Worm (Caenorhabditis elegans) whole organism, L1 larva: ENCODE results near the gene srt-42.
"Not testable (repeated sequence)": the region's sequence is repeated elsewhere in the genome, so short reads cannot be mapped to it uniquely, and the experiment has no call there.

Source experiments
- C16A3.4 ChIP-seq: fragments of 150-350 bp; optimal IDR thresholded peaks from 2 replicates; lab custom pipeline; 2014; ENCODE audit warnings: missing biosample characterization, missing genetic modification characterization
- alr-1 ChIP-seq: fragments of 200-800 bp; sonication (Bioruptor generic); optimal IDR thresholded peaks from 2 replicates; lab custom pipeline; 2018; ENCODE audit warnings: borderline replicate concordance, mild to moderate bottlenecking, missing genetic modification characterization, missing compliant biosample characterization
- blmp-1 ChIP-seq: fragments of 150-350 bp; optimal IDR thresholded peaks from 2 replicates; lab custom pipeline; 2014; ENCODE audit warnings: missing biosample characterization, missing genetic modification characterization
- ceh-8 ChIP-seq: fragments of 200-800 bp; sonication (Bioruptor generic); optimal IDR thresholded peaks from 2 replicates; lab custom pipeline; 2018; ENCODE audit warnings: mild to moderate bottlenecking, missing genetic modification characterization, moderate library complexity, missing compliant biosample characterization
- ceh-82 ChIP-seq, 3 experiments: fragments of 150-350 bp in 1 of 3; sonication (generic microtip) in 2 of 3; optimal IDR thresholded peaks; 2 replicates each; lab custom pipeline; 2014 to 2017; ENCODE audit warnings: missing biosample characterization in 3 of 3, missing genetic modification characterization in 3 of 3
- ceh-88 ChIP-seq: fragments of 200-800 bp; sonication (Bioruptor generic); IDR thresholded peaks from 2 replicates; pipeline ENCODE4 v1.3.6; 2022; ENCODE audit warnings: missing genetic modification characterization, missing compliant biosample characterization
- dpl-1 ChIP-seq, 3 experiments: fragments of 150-350 bp in 2 of 3; sonication (generic microtip) in 1 of 3; optimal IDR thresholded peaks; 2 replicates each; lab custom pipeline; 2014 to 2017; ENCODE audit warnings: missing biosample characterization in 3 of 3, missing genetic modification characterization in 3 of 3, missing genetic modification reagents in 3 of 3
- efl-1 ChIP-seq, 4 experiments: fragments of 150-350 bp; optimal IDR thresholded peaks in 3 of 4; peaks in 1 of 4; 1 replicate in 1 of 4; 2 replicates in 3 of 4; lab custom pipeline; 2014; ENCODE audit warnings: missing biosample characterization in 2 of 4, missing genetic modification characterization in 2 of 4, missing genetic modification reagents in 2 of 4
- efl-3 ChIP-seq: fragments of 200-800 bp; sonication (Bioruptor generic); optimal IDR thresholded peaks from 2 replicates; lab custom pipeline; 2018; ENCODE audit warnings: mild to moderate bottlenecking, missing genetic modification characterization, missing compliant biosample characterization
- egl-13 ChIP-seq: sonication (generic microtip); optimal IDR thresholded peaks from 2 replicates; lab custom pipeline; 2016; ENCODE audit warnings: missing genotype, missing genetic modification reagents, missing genetic modification characterization, missing compliant biosample characterization
- egl-27 ChIP-seq, 2 experiments: fragments of 150-350 bp in 1 of 2; sonication (generic microtip); optimal IDR thresholded peaks; 3 replicates each; lab custom pipeline; 2017 to 2018; ENCODE audit warnings: missing biosample characterization in 2 of 2, missing genetic modification characterization in 2 of 2, missing genetic modification reagents in 2 of 2
- elt-3 ChIP-seq, 6 experiments: fragments of 150-350 bp in 1 of 6; sonication (generic microtip); optimal IDR thresholded peaks; 2 replicates each; lab custom pipeline; 2017 to 2018; ENCODE audit warnings: missing biosample characterization in 6 of 6, missing genetic modification characterization in 6 of 6, inconsistent platforms in 1 of 6
- fos-1 ChIP-seq: fragments of 150-350 bp; optimal IDR thresholded peaks from 2 replicates; lab custom pipeline; 2014; ENCODE audit warnings: missing biosample characterization, missing genetic modification characterization
- hlh-17 ChIP-seq: fragments of 200-800 bp; sonication (Bioruptor generic); optimal IDR thresholded peaks from 2 replicates; lab custom pipeline; 2018; ENCODE audit warnings: missing genetic modification characterization, mild to moderate bottlenecking, missing compliant biosample characterization, moderate library complexity, borderline replicate concordance
- irx-1 ChIP-seq: sonication (generic microtip); optimal IDR thresholded peaks from 2 replicates; lab custom pipeline; 2016; ENCODE audit warnings: missing genetic modification characterization, missing compliant biosample characterization
- lin-13 ChIP-seq: fragments of 150-350 bp; optimal IDR thresholded peaks from 2 replicates; lab custom pipeline; 2014; ENCODE audit warnings: missing biosample characterization, missing genetic modification reagents, missing genetic modification characterization
- lin-35 ChIP-seq, 2 experiments: fragments of 150-350 bp; optimal IDR thresholded peaks; 2 replicates each; lab custom pipeline; 2014; ENCODE audit warnings: missing biosample characterization in 2 of 2, missing genetic modification characterization in 2 of 2, missing genetic modification reagents in 2 of 2
- lin-39 ChIP-seq: fragments of 150-350 bp; optimal IDR thresholded peaks from 2 replicates; lab custom pipeline; 2014; ENCODE audit warnings: missing biosample characterization, missing genetic modification reagents, missing genetic modification characterization
- mep-1 ChIP-seq: fragments of 150-350 bp; optimal IDR thresholded peaks from 2 replicates; lab custom pipeline; 2014; ENCODE audit warnings: missing biosample characterization, missing genetic modification characterization
- nhr-11 ChIP-seq: fragments of 150-350 bp; optimal IDR thresholded peaks from 2 replicates; lab custom pipeline; 2014; ENCODE audit warnings: missing biosample characterization, missing genetic modification characterization
- nhr-12 ChIP-seq: sonication (generic microtip); optimal IDR thresholded peaks from 2 replicates; lab custom pipeline; 2017; ENCODE audit warnings: missing biosample characterization, missing genetic modification characterization
- nhr-20 ChIP-seq: sonication (generic microtip); optimal IDR thresholded peaks from 2 replicates; lab custom pipeline; 2016; ENCODE audit warnings: mild to moderate bottlenecking, missing genetic modification characterization, missing compliant biosample characterization
- nhr-71 ChIP-seq: sonication (generic microtip); optimal IDR thresholded peaks from 2 replicates; lab custom pipeline; 2016; ENCODE audit warnings: mild to moderate bottlenecking, missing genetic modification characterization, moderate library complexity, missing compliant biosample characterization
- nhr-84 ChIP-seq: sonication (generic microtip); optimal IDR thresholded peaks from 2 replicates; lab custom pipeline; 2017; ENCODE audit warnings: missing biosample characterization, missing genetic modification characterization
- nhr-85 ChIP-seq: sonication (generic microtip); peaks from one replicate; lab custom pipeline; 2016; ENCODE audit warnings: missing genetic modification characterization, inconsistent platforms, missing compliant biosample characterization
- nhr-90 ChIP-seq: sonication (generic microtip); optimal IDR thresholded peaks from 2 replicates; lab custom pipeline; 2016; ENCODE audit warnings: mild to moderate bottlenecking, missing genetic modification characterization, missing compliant biosample characterization; ENCODE audit not compliant: poor library complexity
- pag-3 ChIP-seq: sonication (generic microtip); optimal IDR thresholded peaks from 2 replicates; lab custom pipeline; 2017; ENCODE audit warnings: missing genetic modification characterization, mild to moderate bottlenecking, missing compliant biosample characterization, antibody characterized with exemption, borderline replicate concordance; ENCODE audit not compliant: insufficient read depth
- pax-3 ChIP-seq: fragments of 200-800 bp; sonication (Bioruptor generic); optimal IDR thresholded peaks from 2 replicates; lab custom pipeline; 2018; ENCODE audit warnings: mild to moderate bottlenecking, missing genetic modification characterization, moderate library complexity, missing compliant biosample characterization
- rnt-1 ChIP-seq: sonication (generic microtip); optimal IDR thresholded peaks from 2 replicates; lab custom pipeline; 2016; ENCODE audit warnings: mild to moderate bottlenecking, missing genetic modification characterization, moderate library complexity, missing compliant biosample characterization
- snpc-4 ChIP-seq: fragments of 150-350 bp; optimal IDR thresholded peaks from 2 replicates; lab custom pipeline; 2014; ENCODE audit warnings: missing biosample characterization, missing genetic modification characterization
- snu-23 ChIP-seq: sonication (generic microtip); optimal IDR thresholded peaks from 2 replicates; lab custom pipeline; 2016; ENCODE audit warnings: missing genetic modification characterization, missing compliant biosample characterization
- sox-4 ChIP-seq: sonication (generic microtip); optimal IDR thresholded peaks from 2 replicates; lab custom pipeline; 2016; ENCODE audit warnings: missing genetic modification characterization, missing compliant biosample characterization
- sup-37 ChIP-seq: fragments of 200-800 bp; sonication (Bioruptor generic); optimal IDR thresholded peaks from 2 replicates; lab custom pipeline; 2018; ENCODE audit warnings: mild to moderate bottlenecking, missing genetic modification characterization, missing compliant biosample characterization
- swsn-7 ChIP-seq: sonication (generic microtip); optimal IDR thresholded peaks from 2 replicates; lab custom pipeline; 2016; ENCODE audit warnings: missing genetic modification characterization, missing compliant biosample characterization
- tbx-2 ChIP-seq: sonication (generic microtip); optimal IDR thresholded peaks from 2 replicates; lab custom pipeline; 2016; ENCODE audit warnings: missing genetic modification characterization, missing compliant biosample characterization
- unc-62 ChIP-seq: fragments of 150-350 bp; optimal IDR thresholded peaks from 2 replicates; lab custom pipeline; 2014; ENCODE audit warnings: missing biosample characterization, missing genetic modification reagents, missing genetic modification characterization
- unc-86 ChIP-seq: sonication (generic microtip); optimal IDR thresholded peaks from 2 replicates; lab custom pipeline; 2016; ENCODE audit warnings: missing genetic modification characterization, missing compliant biosample characterization
- xbp-1 ChIP-seq: sonication (generic microtip); optimal IDR thresholded peaks from 2 replicates; lab custom pipeline; 2016; ENCODE audit warnings: missing genetic modification characterization, missing compliant biosample characterization
- zip-4 ChIP-seq: fragments of 200-800 bp; sonication (Bioruptor generic); optimal IDR thresholded peaks from 2 replicates; lab custom pipeline; 2018; ENCODE audit warnings: mild to moderate bottlenecking, missing genetic modification characterization, moderate library complexity, missing compliant biosample characterization
- ztf-11 ChIP-seq, 2 experiments: sonication (generic microtip); optimal IDR thresholded peaks; 2 replicates each; lab custom pipeline; 2016 to 2017; ENCODE audit warnings: missing genetic modification characterization in 2 of 2, missing biosample characterization in 1 of 2, missing compliant biosample characterization in 1 of 2
- ztf-4 ChIP-seq: fragments of 150-350 bp; optimal IDR thresholded peaks from 2 replicates; lab custom pipeline; 2014; ENCODE audit warnings: missing biosample characterization, missing genetic modification characterization

srt-42 gene

ce11 chrV:1811035-1811434 is 3.8 kb downstream of the srt-42 start, which contains the start of gene Y46H3A.4:
TSS of gene Y46H3A.4 (minus strand) at chrV:1811135.
- TF ChIP-seq hlh-17 (GFP tag; lab: Kevin White, UChicago) (no peak), sup-37 (GFP tag; lab: Kevin White, UChicago) (no peak), pag-3 (tag; lab: Kevin White, UChicago) (no peak), mep-1 (tag; lab: Kevin White, UChicago) (no peak), snu-23 (GFP tag; lab: Kevin White, UChicago) (no peak), zip-4 (no peak), ceh-88 (GFP tag; lab: Robert Waterston, UW) (no peak), unc-86 (tag; lab: Kevin White, UChicago) (no peak), ztf-11 (tag; optimal IDR thresholded peaks at IDR 0.05; lab: Kevin White, UChicago) (no peak)

- TF ChIP-seq ztf-4 (tag; lab: Kevin White, UChicago); dpl-1 (GFP tag; optimal IDR thresholded peaks at IDR 0.05; lab: Kevin White, UChicago); blmp-1 (tag; lab: Kevin White, UChicago): not testable (repeated sequence)
Measured at ce11 chrV:1814784-1815183, 7.5 kb downstream of the srt-42 start, which contains the start of gene Y46H3A.5. TSS of gene Y46H3A.5 (minus strand) at chrV:1814884.

ce11 chrV:1820016-1820415 is 12.8 kb downstream of the srt-42 start:
- no peak for TF ChIP-seq rnt-1 (tag; lab: Kevin White, UChicago)
- TF ChIP-seq elt-3 (tag; optimal IDR thresholded peaks at IDR 0.05; lab: Kevin White, UChicago), result no peak
- no peak for TF ChIP-seq ceh-82 (tag; optimal IDR thresholded peaks at IDR 0.05; lab: Kevin White, UChicago)
- TF ChIP-seq unc-62 (GFP tag; lab: Kevin White, UChicago), result no peak

DNA sequence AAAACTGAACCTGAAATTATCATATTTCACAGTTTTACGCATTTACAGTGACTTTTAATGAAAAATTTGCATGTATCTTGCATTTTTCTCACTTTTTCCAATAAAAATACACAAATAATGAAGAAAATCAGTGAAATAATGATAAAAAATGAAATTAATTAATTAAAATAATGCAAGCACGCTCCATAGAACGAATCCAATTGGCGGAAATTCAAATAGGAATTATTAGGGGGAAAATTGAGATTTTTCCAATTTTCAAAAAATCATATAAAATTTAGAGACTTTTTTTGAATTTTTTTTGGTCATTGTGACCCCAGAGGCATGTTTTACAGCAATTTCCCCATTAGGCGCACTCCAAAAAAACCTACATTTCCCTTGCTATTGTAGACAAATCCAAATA is 13.5 kb downstream of the srt-42 start:
- peak in 1 of 3 experiments; percentile 2 for TF ChIP-seq dpl-1 (GFP tag; optimal IDR thresholded peaks at IDR 0.05; lab: Kevin White, UChicago)
- peak in 1 of 2 experiments; percentile 2 for TF ChIP-seq efl-1 (optimal IDR thresholded peaks at IDR 0.05; lab: Kevin White, UChicago)
- peak; percentile 35 to 94 for TF ChIP-seq efl-1 (GFP tag; optimal IDR thresholded peaks at IDR 0.05 in 1 of 2; lab: Kevin White, UChicago)
- no peak for TF ChIP-seq lin-13 (GFP tag; lab: Kevin White, UChicago)
- peak in 1 of 2 experiments; percentile 1 for TF ChIP-seq lin-35 (GFP tag; optimal IDR thresholded peaks at IDR 0.05; lab: Kevin White, UChicago)
- TF ChIP-seq elt-3 (tag; optimal IDR thresholded peaks at IDR 0.05; lab: Kevin White, UChicago), result no peak

DNA sequence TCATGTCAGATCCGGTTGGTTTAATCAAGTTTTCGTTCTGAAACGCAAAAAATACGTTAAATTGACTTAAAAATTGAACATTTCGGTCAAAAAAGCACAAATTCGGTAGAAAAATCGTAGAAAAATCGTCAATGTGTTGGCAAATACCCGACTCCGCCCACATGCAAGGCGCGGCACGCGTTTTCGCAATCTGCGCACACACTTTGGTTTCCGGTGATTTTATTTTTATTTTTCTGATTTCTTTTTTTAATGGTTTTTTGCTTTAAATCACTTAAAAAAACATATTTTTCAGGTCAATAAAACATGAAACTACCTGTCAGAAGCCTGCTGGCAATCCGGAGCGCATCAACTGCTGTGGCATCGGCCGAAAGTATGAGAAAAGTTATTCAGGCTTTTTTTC is 14.0 kb downstream of the srt-42 start, which contains the start of the genes gly-7 and mrpl-39:
Gene gly-7, minus strand, starts transcription at position 37 of the 400 bp plus-strand sequence.
Gene mrpl-39, plus strand, starts transcription at position 293 of the 400 bp plus-strand sequence.
- TF ChIP-seq pag-3 (tag; lab: Kevin White, UChicago), result no peak
- TF ChIP-seq nhr-90 (tag; lab: Kevin White, UChicago), result peak; percentile 2
- peak; percentile 28 for TF ChIP-seq xbp-1 (tag; lab: Kevin White, UChicago)
- peak; percentile 30 for TF ChIP-seq nhr-20 (tag; lab: Kevin White, UChicago)
- no peak for TF ChIP-seq sox-4 (tag; lab: Kevin White, UChicago)
- TF ChIP-seq zip-4, result no peak
- no peak for TF ChIP-seq snpc-4 (tag; lab: Kevin White, UChicago)
- TF ChIP-seq irx-1 (tag; lab: Kevin White, UChicago), result no peak
- TF ChIP-seq nhr-84, result no peak
- no peak for TF ChIP-seq pax-3 (tag; lab: Kevin White, UChicago)
- TF ChIP-seq tbx-2, result peak; percentile 32
- peak; percentile 6 for TF ChIP-seq nhr-85 (tag; lab: Kevin White, UChicago)
- no peak for TF ChIP-seq efl-3
- TF ChIP-seq lin-39 (tag; lab: Kevin White, UChicago), result no peak
- TF ChIP-seq alr-1, result no peak
- TF ChIP-seq nhr-71 (tag; lab: Kevin White, UChicago), result no peak
- peak; percentile 11 for TF ChIP-seq C16A3.4 (tag; lab: Kevin White, UChicago)
- TF ChIP-seq fos-1 (tag; lab: Kevin White, UChicago), result no peak
- no peak for TF ChIP-seq blmp-1 (tag; lab: Kevin White, UChicago)
- TF ChIP-seq egl-13 (tag; lab: Kevin White, UChicago), result no peak
- TF ChIP-seq elt-3 (tag; optimal IDR thresholded peaks at IDR 0.05; lab: Kevin White, UChicago), result no peak
- TF ChIP-seq egl-27 (tag; optimal IDR thresholded peaks at IDR 0.05; lab: Kevin White, UChicago), result no peak
- peak in 2 of 3 experiments; percentile 34 to 48 for TF ChIP-seq dpl-1 (GFP tag; optimal IDR thresholded peaks at IDR 0.05; lab: Kevin White, UChicago)
- TF ChIP-seq nhr-12, result no peak
- TF ChIP-seq ceh-82 (tag; optimal IDR thresholded peaks at IDR 0.05; lab: Kevin White, UChicago), result peak in 1 of 3 experiments; percentile 27
- TF ChIP-seq nhr-11, result no peak
- peak; percentile 53 for TF ChIP-seq rnt-1 (tag; lab: Kevin White, UChicago)
- TF ChIP-seq swsn-7 (tag; lab: Kevin White, UChicago), result peak; percentile 11
- TF ChIP-seq ceh-8 (GFP tag; lab: Kevin White, UChicago), result no peak
